Fruit fly (Drosophila melanogaster): Measurements from ENCODE around the gene CG15594.

DNA sequence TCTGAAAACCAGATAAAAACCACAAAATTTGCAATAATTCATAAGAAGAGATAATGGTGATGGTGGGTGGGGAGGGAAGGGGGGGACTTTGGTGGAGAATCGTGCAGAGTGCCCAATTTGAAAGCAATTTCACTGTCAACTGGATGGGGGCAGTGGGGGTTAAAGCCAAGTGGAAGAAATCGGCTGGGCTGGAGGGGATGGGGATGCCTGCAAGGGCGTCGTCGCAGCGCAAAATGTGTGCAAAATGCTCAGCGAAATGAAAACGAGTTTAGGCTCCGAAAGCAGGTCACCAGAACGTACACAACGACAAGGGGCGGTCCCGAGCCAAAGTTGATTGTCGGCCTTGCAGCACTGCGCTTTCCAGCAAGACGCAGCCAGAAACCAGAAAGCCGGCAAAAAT lies 34.7 kb upstream of the CG15594 start:
- TF ChIP-seq CTCF (optimal IDR thresholded peaks at IDR 0.05): no peak
- no peak for TF ChIP-seq CG8478 (optimal IDR thresholded peaks at IDR 0.05)

All from S2 (cell line).